Worm (Caenorhabditis elegans) whole organism, midembryonic: ENCODE measurements around the gene Y73F8A.13.

Experiments
- flt-1 ChIP-seq: fragments of 200-800 bp; sonication (Bioruptor generic); IDR thresholded peaks from 2 replicates; pipeline ENCODE4 v1.3.6; 2022; ENCODE audit warnings: missing genetic modification characterization, missing compliant biosample characterization
- tab-1 ChIP-seq: fragments of 200-800 bp; sonication (Bioruptor generic); IDR thresholded peaks from 2 replicates; pipeline ENCODE4 v1.3.6; 2022; ENCODE audit warnings: missing genetic modification characterization, missing compliant biosample characterization

DNA sequence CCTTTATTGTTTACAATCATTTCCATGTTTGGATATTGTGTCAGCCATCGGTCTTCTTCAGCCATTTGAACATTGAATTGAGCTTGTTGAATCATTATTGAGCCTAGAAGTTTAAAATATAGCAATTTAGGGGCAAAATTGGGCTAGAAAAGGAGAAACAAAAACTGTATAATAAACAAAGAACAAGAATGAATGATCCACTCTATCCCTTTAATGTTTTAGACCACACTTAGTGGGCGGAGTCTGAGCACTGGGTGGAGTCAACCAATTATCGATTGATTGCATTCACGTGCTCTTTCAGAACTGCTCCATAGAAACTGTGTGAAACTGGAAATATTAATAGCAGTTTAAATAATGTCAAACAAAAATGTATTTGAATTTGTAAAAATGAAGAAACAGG, 16.0 kb downstream of the Y73F8A.13 start, which contains the start of gene tbx-40:
- no peak for TF ChIP-seq flt-1
- TF ChIP-seq tab-1 (GFP tag; lab: Robert Waterston, UW): no peak
